Worm (Caenorhabditis elegans) whole organism, L4 larva: ENCODE data around the gene nlp-35.

Experiments used
- D1046.2 ChIP-seq: fragments of 200-800 bp; sonication (Bioruptor generic); IDR thresholded peaks from 2 replicates; pipeline ENCODE4 v1.3.6; 2022; ENCODE audit warnings: missing genetic modification characterization, missing compliant biosample characterization
- F10B5.3 ChIP-seq: sonication (generic microtip); optimal IDR thresholded peaks from 2 replicates; lab custom pipeline; 2016; ENCODE audit warnings: mild to moderate bottlenecking, missing genetic modification characterization, missing compliant biosample characterization
- R02D3.7 ChIP-seq: fragments of 150-350 bp; sonication (generic microtip); optimal IDR thresholded peaks from 3 replicates; lab custom pipeline; 2014; ENCODE audit warnings: missing biosample characterization, missing genetic modification characterization
- T20F7.1 ChIP-seq: fragments of 200-800 bp; sonication (Bioruptor generic); optimal IDR thresholded peaks from 2 replicates; lab custom pipeline; 2018; ENCODE audit warnings: mild to moderate bottlenecking, missing genetic modification characterization, missing compliant biosample characterization
- Y105C5A.15 ChIP-seq: fragments of 200-800 bp; sonication (Bioruptor generic); IDR thresholded peaks from 2 replicates; pipeline ENCODE4 v1.3.6; 2022; ENCODE audit warnings: missing genetic modification characterization, missing compliant biosample characterization
- Y5F2A.4 ChIP-seq: fragments of 200-800 bp; sonication (Bioruptor generic); optimal IDR thresholded peaks from 2 replicates; lab custom pipeline; 2018; ENCODE audit warnings: mild to moderate bottlenecking, missing genetic modification characterization, missing compliant biosample characterization
- aha-1 ChIP-seq: fragments of 150-350 bp; peaks from one replicate; lab custom pipeline; 2014; ENCODE audit warnings: missing biosample characterization, missing genetic modification characterization
- cey-2 ChIP-seq: sonication (generic microtip); optimal IDR thresholded peaks from 3 replicates; lab custom pipeline; 2017; ENCODE audit warnings: missing genetic modification characterization, mild to moderate bottlenecking, missing compliant biosample characterization, antibody characterized with exemption, borderline replicate concordance; ENCODE audit not compliant: insufficient read depth
- daf-16 ChIP-seq, 3 experiments: sonication (generic microtip); optimal IDR thresholded peaks; 2 replicates each; lab custom pipeline; 2016 to 2017; ENCODE audit warnings: missing genetic modification characterization in 3 of 3, missing genetic modification reagents in 3 of 3, mild to moderate bottlenecking in 2 of 3, missing compliant biosample characterization in 2 of 3, missing biosample characterization in 1 of 3, moderate library complexity in 1 of 3
- daf-8 ChIP-seq: fragments of 200-800 bp; sonication (Bioruptor generic); IDR thresholded peaks from 2 replicates; pipeline ENCODE4 v1.3.6; 2022; ENCODE audit warnings: missing genetic modification characterization, missing compliant biosample characterization
- dmd-6 ChIP-seq: fragments of 200-800 bp; sonication (Bioruptor generic); IDR thresholded peaks from 2 replicates; pipeline ENCODE4 v1.3.6; 2022; ENCODE audit warnings: missing genetic modification reagents, missing genetic modification characterization, missing compliant biosample characterization
- dve-1 ChIP-seq: sonication (generic microtip); optimal IDR thresholded peaks from 2 replicates; lab custom pipeline; 2017; ENCODE audit warnings: antibody characterized with exemption, mild to moderate bottlenecking, missing genetic modification characterization, missing compliant biosample characterization; ENCODE audit not compliant: insufficient read depth
- egl-27 ChIP-seq: sonication (generic microtip); optimal IDR thresholded peaks from 3 replicates; lab custom pipeline; 2017; ENCODE audit warnings: missing biosample characterization, missing genetic modification reagents, missing genetic modification characterization
- hlh-11 ChIP-seq: fragments of 200-800 bp; sonication (Bioruptor generic); optimal IDR thresholded peaks from 2 replicates; lab custom pipeline; 2018; ENCODE audit warnings: mild to moderate bottlenecking, missing genetic modification characterization, missing compliant biosample characterization
- hlh-30 ChIP-seq: sonication (generic microtip); optimal IDR thresholded peaks from 2 replicates; lab custom pipeline; 2017; ENCODE audit warnings: antibody characterized with exemption, mild to moderate bottlenecking, missing genetic modification characterization, missing compliant biosample characterization; ENCODE audit not compliant: insufficient read depth
- hmg-1.1 ChIP-seq: fragments of 200-800 bp; sonication (Bioruptor generic); IDR thresholded peaks from 2 replicates; pipeline ENCODE4 v1.3.6; 2022; ENCODE audit warnings: missing genetic modification reagents, missing genetic modification characterization, missing compliant biosample characterization
- lim-7 ChIP-seq: fragments of 200-800 bp; sonication (Bioruptor generic); IDR thresholded peaks from 2 replicates; pipeline ENCODE4 v1.3.6; 2022; ENCODE audit warnings: missing genetic modification characterization, missing compliant biosample characterization
- lin-29 ChIP-seq: fragments of 200-800 bp; sonication (Bioruptor generic); IDR thresholded peaks from 2 replicates; pipeline ENCODE4 v1.3.6; 2022; ENCODE audit warnings: missing genetic modification reagents, missing genetic modification characterization, missing compliant biosample characterization
- lin-38 ChIP-seq: fragments of 200-800 bp; sonication (Bioruptor generic); IDR thresholded peaks from 2 replicates; pipeline ENCODE4 v1.3.6; 2022; ENCODE audit warnings: missing genetic modification reagents, missing genetic modification characterization, missing compliant biosample characterization
- madf-5 ChIP-seq, 2 experiments: fragments of 200-800 bp; sonication (Bioruptor generic); IDR thresholded peaks; 2 replicates each; pipeline ENCODE4 v1.3.6; 2022; ENCODE audit warnings: missing compliant biosample characterization in 2 of 2, missing genetic modification characterization in 2 of 2
- mdl-1 ChIP-seq, 2 experiments: fragments of 150-350 bp in 1 of 2; sonication (generic microtip) in 1 of 2; optimal IDR thresholded peaks; 2 replicates each; lab custom pipeline; 2014 to 2017; ENCODE audit warnings: missing biosample characterization in 2 of 2, missing genetic modification characterization in 2 of 2
- mxl-2 ChIP-seq: fragments of 200-800 bp; sonication (Bioruptor generic); conservative IDR thresholded peaks from 2 replicates; pipeline ENCODE4 v1.3.6; 2022; ENCODE audit warnings: missing genetic modification reagents, missing genetic modification characterization, missing compliant biosample characterization
- nhr-102 ChIP-seq: sonication (generic microtip); optimal IDR thresholded peaks from 2 replicates; lab custom pipeline; 2016; ENCODE audit warnings: mild to moderate bottlenecking, missing genetic modification characterization, moderate library complexity, missing compliant biosample characterization
- nhr-111 ChIP-seq: fragments of 200-800 bp; sonication (Bioruptor generic); optimal IDR thresholded peaks from 2 replicates; lab custom pipeline; 2018; ENCODE audit warnings: mild to moderate bottlenecking, missing genetic modification characterization, missing compliant biosample characterization
- nhr-25 ChIP-seq: sonication (generic microtip); optimal IDR thresholded peaks from 2 replicates; lab custom pipeline; 2017; ENCODE audit warnings: missing genetic modification characterization, mild to moderate bottlenecking, missing compliant biosample characterization, antibody characterized with exemption, moderate library complexity, borderline replicate concordance; ENCODE audit not compliant: insufficient read depth
- nhr-28 ChIP-seq: fragments of 150-350 bp; optimal IDR thresholded peaks from 2 replicates; lab custom pipeline; 2014; ENCODE audit warnings: missing biosample characterization, missing genetic modification characterization
- nhr-76 ChIP-seq: fragments of 150-350 bp; optimal IDR thresholded peaks from 2 replicates; lab custom pipeline; 2014; ENCODE audit warnings: missing biosample characterization, missing genetic modification characterization
- nhr-77 ChIP-seq: fragments of 150-350 bp; optimal IDR thresholded peaks from 2 replicates; lab custom pipeline; 2014; ENCODE audit warnings: missing biosample characterization, missing genetic modification characterization
- pha-4 ChIP-seq, 2 experiments: fragments of 150-350 bp in 1 of 2; fragments of 200-800 bp in 1 of 2; sonication (Bioruptor generic) in 1 of 2; IDR thresholded peaks in 1 of 2; optimal IDR thresholded peaks in 1 of 2; 2 replicates each; pipeline versions ENCODE4 v1.3.6 to Lab custom; 2014 to 2022; ENCODE audit warnings: missing genetic modification characterization in 2 of 2, missing genetic modification reagents in 2 of 2, missing biosample characterization in 1 of 2, missing compliant biosample characterization in 1 of 2
- php-3 ChIP-seq: fragments of 200-800 bp; sonication (Bioruptor generic); IDR thresholded peaks from 2 replicates; pipeline ENCODE4 v1.3.6; 2022; ENCODE audit warnings: missing genetic modification reagents, missing genetic modification characterization, missing compliant biosample characterization
- pqm-1 ChIP-seq: sonication (generic microtip); optimal IDR thresholded peaks from 2 replicates; lab custom pipeline; 2017; ENCODE audit warnings: missing biosample characterization, missing genetic modification characterization
- rbr-2 ChIP-seq: sonication (generic microtip); optimal IDR thresholded peaks from 2 replicates; lab custom pipeline; 2016; ENCODE audit warnings: missing genotype, missing genetic modification characterization, missing compliant biosample characterization
- set-16 ChIP-seq: fragments of 200-800 bp; sonication (Bioruptor generic); IDR thresholded peaks from 2 replicates; pipeline ENCODE4 v1.3.6; 2022; ENCODE audit warnings: missing genetic modification reagents, missing genetic modification characterization, missing compliant biosample characterization
- skn-1 ChIP-seq: fragments of 150-350 bp; optimal IDR thresholded peaks from 2 replicates; lab custom pipeline; 2014; ENCODE audit warnings: missing biosample characterization, missing genetic modification characterization
- snpc-4 ChIP-seq: fragments of 150-350 bp; optimal IDR thresholded peaks from 2 replicates; lab custom pipeline; 2014; ENCODE audit warnings: missing biosample characterization, missing genetic modification characterization
- spr-1 ChIP-seq: sonication (generic microtip); optimal IDR thresholded peaks from 2 replicates; lab custom pipeline; 2016; ENCODE audit warnings: mild to moderate bottlenecking, missing genetic modification characterization, missing compliant biosample characterization
- tra-1 ChIP-seq: fragments of 200-800 bp; sonication (Bioruptor generic); IDR thresholded peaks from 2 replicates; pipeline ENCODE4 v1.3.6; 2022; ENCODE audit warnings: missing genetic modification reagents, missing genetic modification characterization, missing compliant biosample characterization
- unc-62 ChIP-seq, 3 experiments: fragments of 150-350 bp in 1 of 3; sonication (generic microtip); optimal IDR thresholded peaks in 2 of 3; peaks in 1 of 3; 1 replicate in 1 of 3; 2 replicates in 2 of 3; lab custom pipeline; 2014 to 2017; ENCODE audit warnings: missing biosample characterization in 3 of 3, missing genetic modification characterization in 3 of 3, missing genetic modification reagents in 3 of 3, missing genotype in 1 of 3
- vab-7 ChIP-seq: fragments of 200-800 bp; sonication (Bioruptor generic); IDR thresholded peaks from 2 replicates; pipeline ENCODE4 v1.3.6; 2022; ENCODE audit warnings: missing genetic modification reagents, missing genetic modification characterization, missing compliant biosample characterization
- zag-1 ChIP-seq: fragments of 150-350 bp; optimal IDR thresholded peaks from 2 replicates; lab custom pipeline; 2014; ENCODE audit warnings: missing biosample characterization, missing genetic modification characterization
- zip-11 ChIP-seq: fragments of 200-800 bp; sonication (Bioruptor generic); IDR thresholded peaks from 2 replicates; pipeline ENCODE4 v1.3.6; 2022; ENCODE audit warnings: missing genetic modification characterization, missing compliant biosample characterization
- zip-2 ChIP-seq: fragments of 150-350 bp; optimal IDR thresholded peaks from 2 replicates; lab custom pipeline; 2014; ENCODE audit warnings: missing biosample characterization, missing genetic modification characterization
- ztf-11 ChIP-seq: fragments of 150-350 bp; optimal IDR thresholded peaks from 2 replicates; lab custom pipeline; 2014; ENCODE audit warnings: missing biosample characterization, missing genetic modification characterization
- ztf-7 ChIP-seq: fragments of 150-350 bp; optimal IDR thresholded peaks from 2 replicates; lab custom pipeline; 2014; ENCODE audit warnings: missing biosample characterization, missing genetic modification characterization

nlp-35 gene

DNA sequence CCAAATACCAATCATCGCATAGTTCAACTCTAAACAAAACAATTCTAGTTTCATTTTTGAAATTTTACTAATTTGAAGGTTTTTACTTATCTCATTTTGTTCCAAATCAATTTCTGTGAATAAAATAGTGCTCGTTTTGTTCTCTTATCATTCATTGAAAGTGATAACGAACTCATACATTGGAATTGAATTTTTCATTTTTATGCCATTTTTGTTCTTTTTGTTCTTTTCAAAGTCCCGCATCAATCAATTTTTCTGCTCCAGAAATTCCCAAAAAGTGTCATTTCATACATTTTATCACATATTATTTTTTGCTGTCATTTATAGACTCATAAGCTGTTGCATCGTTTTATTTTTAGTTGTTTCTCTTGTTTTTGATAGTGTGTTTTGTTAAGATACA is 18.8 kb upstream of the nlp-35 start:
- TF ChIP-seq nhr-28: peak; percentile 25
- TF ChIP-seq daf-16 (GFP tag; optimal IDR thresholded peaks at IDR 0.05; lab: Kevin White, UChicago): no peak
- TF ChIP-seq daf-16 (tag; optimal IDR thresholded peaks at IDR 0.05; lab: Kevin White, UChicago): peak; percentile 28
- TF ChIP-seq spr-1 (tag; lab: Kevin White, UChicago): no peak
- peak; percentile 76 for TF ChIP-seq dmd-6 (GFP tag; lab: Robert Waterston, UW)
- peak; percentile 60 for TF ChIP-seq php-3 (GFP tag; lab: Robert Waterston, UW)
- peak; percentile 21 for TF ChIP-seq T20F7.1 (GFP tag; lab: Kevin White, UChicago)
- TF ChIP-seq tra-1 (GFP tag; lab: Robert Waterston, UW): peak; percentile 68; the same call in 1 of the 2 replicates
- peak; percentile 44 for TF ChIP-seq dve-1
- no peak for TF ChIP-seq D1046.2 (GFP tag; lab: Robert Waterston, UW)
- peak; percentile 77 for TF ChIP-seq pqm-1 (tag; lab: Kevin White, UChicago)
- TF ChIP-seq snpc-4 (tag; lab: Kevin White, UChicago): no peak

DNA sequence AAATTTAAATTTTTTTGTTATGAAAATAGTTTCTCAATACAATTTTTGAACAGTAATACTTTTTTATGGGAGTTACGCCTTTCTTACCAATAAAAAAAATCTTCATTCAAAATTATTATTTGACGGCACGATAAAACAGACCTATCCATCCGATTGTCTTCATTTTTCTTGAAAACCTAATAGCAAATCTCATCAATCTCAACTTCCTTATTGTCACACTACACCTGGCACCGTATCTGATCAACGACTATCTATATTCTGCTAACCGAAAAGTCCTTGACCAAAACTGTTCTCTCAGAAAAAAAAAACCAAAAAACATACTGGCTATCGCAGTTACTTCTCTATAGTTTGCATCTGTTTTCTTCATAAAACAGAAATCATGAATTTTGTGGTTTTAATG is 17.4 kb upstream of the nlp-35 start:
- no peak for TF ChIP-seq skn-1 (tag; lab: Kevin White, UChicago)
- peak; percentile 89 for TF ChIP-seq aha-1 (tag; lab: Kevin White, UChicago)
- TF ChIP-seq unc-62 (GFP tag; optimal IDR thresholded peaks at IDR 0.05 in 1 of 2; lab: Kevin White, UChicago): peak in 1 of 2 experiments; percentile 97
- TF ChIP-seq unc-62 (tag; optimal IDR thresholded peaks at IDR 0.05; lab: Kevin White, UChicago): no peak

DNA sequence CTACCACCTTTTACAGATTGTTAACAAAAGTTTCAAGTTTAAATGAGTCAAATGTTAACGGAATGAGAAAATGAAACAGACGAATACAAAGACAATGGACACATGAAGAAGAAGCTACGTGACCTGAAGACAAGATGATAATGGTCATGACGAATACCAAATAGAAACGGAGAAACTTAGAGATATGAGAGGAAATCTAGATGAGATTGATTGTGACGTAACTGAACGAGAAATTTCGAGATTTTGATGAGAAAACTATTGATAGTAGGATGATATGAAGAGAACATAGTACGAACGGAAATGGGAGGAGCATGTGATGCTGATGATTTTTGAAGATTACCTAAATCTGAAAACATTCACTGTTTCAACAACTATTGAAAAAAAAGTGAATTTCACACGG is 16.4 kb upstream of the nlp-35 start:
- TF ChIP-seq lim-7 (GFP tag; lab: Robert Waterston, UW) (no peak), R02D3.7 (tag; lab: Kevin White, UChicago) (no peak), nhr-111 (GFP tag; lab: Kevin White, UChicago) (no peak), ztf-7 (no peak), hmg-1.1 (GFP tag; lab: Robert Waterston, UW) (no peak), rbr-2 (tag; lab: Kevin White, UChicago) (no peak), Y105C5A.15 (GFP tag; lab: Robert Waterston, UW) (no peak), cey-2 (tag; lab: Kevin White, UChicago) (no peak), zip-11 (GFP tag; lab: Robert Waterston, UW) (no peak), mdl-1 (tag; optimal IDR thresholded peaks at IDR 0.05; lab: Kevin White, UChicago) (peak in 1 of 2 experiments; percentile 19), madf-5 (GFP tag; IDR thresholded peaks at IDR 0.05; lab: Robert Waterston, UW) (no peak), hlh-11 (tag; lab: Kevin White, UChicago) (peak; percentile 37), Y5F2A.4 (GFP tag; lab: Kevin White, UChicago) (no peak), set-16 (GFP tag; lab: Robert Waterston, UW) (no peak), aha-1 (tag; lab: Kevin White, UChicago) (peak; percentile 88), dve-1 (peak; percentile 22), tra-1 (GFP tag; lab: Robert Waterston, UW) (no peak), nhr-76 (tag; lab: Kevin White, UChicago) (no peak), vab-7 (GFP tag; lab: Robert Waterston, UW) (no peak), pha-4 (GFP tag; IDR thresholded peaks at IDR 0.05; lab: Robert Waterston, UW) (no peak), pha-4 (tag; optimal IDR thresholded peaks at IDR 0.05; lab: Kevin White, UChicago) (no peak), nhr-28 (peak; percentile 63), php-3 (GFP tag; lab: Robert Waterston, UW) (no peak), zip-2 (tag; lab: Kevin White, UChicago) (no peak), egl-27 (tag; lab: Kevin White, UChicago) (no peak), lin-29 (GFP tag; lab: Robert Waterston, UW) (no peak), nhr-77 (tag; lab: Kevin White, UChicago) (no peak), nhr-102 (tag; lab: Kevin White, UChicago) (no peak), zag-1 (no peak), dmd-6 (GFP tag; lab: Robert Waterston, UW) (peak; percentile 21; the same call in 1 of the 2 replicates), daf-8 (GFP tag; lab: Robert Waterston, UW) (no peak), mxl-2 (no peak), lin-38 (GFP tag; lab: Robert Waterston, UW) (no peak), ztf-11 (tag; lab: Kevin White, UChicago) (no peak), F10B5.3 (tag; lab: Kevin White, UChicago) (no peak), hlh-30 (peak; percentile 63), daf-16 (GFP tag; optimal IDR thresholded peaks at IDR 0.05; lab: Kevin White, UChicago) (no peak), daf-16 (tag; optimal IDR thresholded peaks at IDR 0.05; lab: Kevin White, UChicago) (no peak), nhr-25 (tag; lab: Kevin White, UChicago) (no peak)
